Fruit fly (Drosophila melanogaster): ENCODE measurements around the gene Nup98-96.

DNA sequence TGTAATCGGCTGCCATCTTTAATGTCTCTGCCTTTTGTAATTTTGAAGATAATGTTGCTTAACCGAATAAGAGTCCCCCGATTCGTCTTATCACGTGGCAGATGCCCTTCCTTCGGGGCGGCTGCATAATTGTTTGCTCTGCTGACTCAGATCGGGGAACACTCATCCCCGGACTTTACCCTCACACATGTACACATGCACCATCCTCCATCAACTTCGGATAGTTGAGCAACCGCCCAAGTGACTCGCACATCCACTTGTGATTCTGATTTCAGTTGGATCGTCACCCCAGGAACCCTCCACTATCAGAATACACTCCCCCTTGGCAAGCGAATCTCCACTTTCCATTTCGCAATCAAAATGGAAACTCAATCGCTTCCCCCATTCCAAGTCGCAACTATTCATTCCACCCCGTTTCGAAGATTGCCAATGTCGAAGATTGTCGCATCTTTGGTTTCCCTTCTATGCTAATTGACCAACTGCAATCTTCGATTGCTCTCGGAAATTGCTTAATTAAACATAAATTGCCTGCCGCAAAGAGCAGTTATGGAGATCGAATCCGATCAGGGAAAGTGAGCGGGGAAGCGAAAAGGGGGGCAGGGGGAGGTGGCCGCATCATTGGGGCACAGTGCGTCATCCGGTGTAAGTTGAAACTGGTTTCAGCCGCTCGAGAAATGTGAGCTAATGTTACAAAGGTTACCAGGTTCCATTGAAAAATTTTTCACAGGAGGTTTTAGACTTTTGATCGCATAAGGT lies 3.7 kb upstream of the Nup98-96 start:
- TF ChIP-seq Dll (optimal IDR thresholded peaks at IDR 0.05) (no peak), EcR (GFP tag; optimal IDR thresholded peaks at IDR 0.05) (no peak), CG8478 (optimal IDR thresholded peaks at IDR 0.05) (no peak), psq (optimal IDR thresholded peaks at IDR 0.05) (no peak), usp (GFP tag; optimal IDR thresholded peaks at IDR 0.05) (no peak)

All from whole organism.